Worm (Caenorhabditis elegans): ENCODE measurements around the gene srz-60.

Gene srz-60

ce11 chrIV:3428434-3428950 is at the start of gene srz-60, which contains the start of gene C04C3.9:
srz-60 (plus strand) TSS chrIV:3428900.
C04C3.9 (minus strand) TSS chrIV:3428534.
- TF ChIP-seq hif-1 (tag; optimal IDR thresholded peaks at IDR 0.05) (no peak), nhr-76 (tag; optimal IDR thresholded peaks at IDR 0.05) (no peak), unc-62 (GFP tag; optimal IDR thresholded peaks at IDR 0.05 in 1 of 2) (peak in 1 of 2 experiments; percentile 30), unc-62 (tag; optimal IDR thresholded peaks at IDR 0.05) (no peak), spr-1 (tag; optimal IDR thresholded peaks at IDR 0.05) (no peak), dmd-6 (GFP tag; IDR thresholded peaks at IDR 0.05) (no peak), ZK546.5 (tag; optimal IDR thresholded peaks at IDR 0.05) (no peak), daf-16 (GFP tag; optimal IDR thresholded peaks at IDR 0.05) (no peak), daf-16 (tag; optimal IDR thresholded peaks at IDR 0.05) (no peak), gei-8 (GFP tag; optimal IDR thresholded peaks at IDR 0.05) (no peak), nhr-25 (tag; optimal IDR thresholded peaks at IDR 0.05; ENCODE audit: borderline replicate concordance, insufficient read depth) (no peak)

DNA sequence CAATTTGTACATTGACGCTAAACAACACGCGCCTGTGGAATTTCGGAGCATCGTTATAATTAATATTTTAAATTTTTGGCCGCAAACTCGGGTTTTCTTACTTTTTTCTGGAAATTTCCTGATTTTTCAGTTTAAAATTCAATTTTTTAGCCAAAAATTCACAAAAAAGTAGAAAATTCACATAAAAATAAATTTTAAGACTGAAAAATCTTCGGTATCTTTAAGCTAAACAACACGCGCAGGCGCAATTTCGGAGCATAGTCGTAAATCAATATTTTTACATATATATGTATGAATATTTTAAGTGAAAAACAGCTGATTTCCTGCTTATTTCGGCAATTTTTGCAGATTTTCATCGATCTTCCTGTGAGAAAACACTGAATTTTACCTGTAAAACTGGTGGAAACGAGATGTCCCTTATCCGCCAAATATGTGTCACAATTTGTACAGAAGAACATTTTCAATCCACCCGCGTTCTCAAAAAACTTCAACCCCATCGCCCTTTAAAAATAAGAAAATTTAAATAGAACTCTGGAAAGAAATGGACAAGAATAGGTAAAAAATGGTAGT is 46.3 kb upstream of the srz-60 start, which contains the start of gene B0546.3:
TSS of gene B0546.3 (minus strand) at position 504 of the 570 bp plus-strand sequence.
- TF ChIP-seq mes-2 (tag; optimal IDR thresholded peaks at IDR 0.05; ENCODE audit: poor library complexity, severe bottlenecking) (no peak), lsy-2 (tag; optimal IDR thresholded peaks at IDR 0.05) (peak in 1 of 2 experiments; percentile 18), T20F7.1 (GFP tag; optimal IDR thresholded peaks at IDR 0.05) (peak; percentile 78), sdz-12 (GFP tag; optimal IDR thresholded peaks at IDR 0.05) (peak; percentile 43), zfp-3 (GFP tag; conservative IDR thresholded peaks at IDR 0.05) (0 out of 2 replicates have a peak, but pooled peaks have one; percentile 31), lin-1 (GFP tag; IDR thresholded peaks at IDR 0.05) (no peak), Y48G9A.11 (GFP tag; IDR thresholded peaks at IDR 0.05) (peak; percentile 22; the same call in 1 of the 2 replicates), T26A8.4 (GFP tag; IDR thresholded peaks at IDR 0.05) (peak; percentile 60; the same call in 1 of the 2 replicates), ama-1 (optimal IDR thresholded peaks at IDR 0.05) (peak; percentile 58), dve-1 (tag; optimal IDR thresholded peaks at IDR 0.05; ENCODE audit: insufficient read depth) (peak; percentile 27), nhr-102 (tag; optimal IDR thresholded peaks at IDR 0.05) (peak; percentile 6), nhr-28 (tag; optimal IDR thresholded peaks at IDR 0.05) (no peak), lin-38 (GFP tag; IDR thresholded peaks at IDR 0.05) (peak; percentile 43), daf-16 (GFP tag; optimal IDR thresholded peaks at IDR 0.05) (no peak), daf-16 (tag; optimal IDR thresholded peaks at IDR 0.05) (peak; percentile 6), egl-43 (GFP tag; IDR thresholded peaks at IDR 0.05) (no peak)

- TF ChIP-seq zip-11 (GFP tag; IDR thresholded peaks at IDR 0.05) (no peak), T20F7.1 (GFP tag; optimal IDR thresholded peaks at IDR 0.05) (peak; percentile 63), daf-19 (GFP tag; conservative IDR thresholded peaks at IDR 0.05) (no peak), attf-4 (tag; optimal IDR thresholded peaks at IDR 0.05) (no peak), nhr-102 (tag; optimal IDR thresholded peaks at IDR 0.05) (no peak), egl-27 (tag; optimal IDR thresholded peaks at IDR 0.05) (no peak), F37D6.2 (tag; optimal IDR thresholded peaks at IDR 0.05) (no peak), Y48G9A.11 (GFP tag; IDR thresholded peaks at IDR 0.05) (peak; percentile 54; the same call in 1 of the 2 replicates), ces-1 (GFP tag; optimal IDR thresholded peaks at IDR 0.05) (no peak), aha-1 (tag) (peak; percentile 59), egl-43 (GFP tag; IDR thresholded peaks at IDR 0.05) (no peak), ztf-7 (tag; optimal IDR thresholded peaks at IDR 0.05) (no peak), mdl-1 (tag; optimal IDR thresholded peaks at IDR 0.05) (no peak), hif-1 (tag; optimal IDR thresholded peaks at IDR 0.05) (no peak), lin-29 (GFP tag; IDR thresholded peaks at IDR 0.05) (no peak), lsy-2 (tag; optimal IDR thresholded peaks at IDR 0.05) (peak in 1 of 2 experiments; percentile 5), F10B5.3 (tag; optimal IDR thresholded peaks at IDR 0.05) (no peak)
Observed at ce11 chrIV:3383203-3383602, 45.5 kb upstream of the srz-60 start.
